Worm (Caenorhabditis elegans) whole organism, L4/young adult: ENCODE data around the gene R02F2.5.

Experiments used
- W03F9.2 ChIP-seq: fragments of 150-350 bp; optimal IDR thresholded peaks from 2 replicates; lab custom pipeline; 2014; ENCODE audit warnings: missing biosample characterization, missing genetic modification characterization
- dao-5 ChIP-seq: sonication (generic microtip); optimal IDR thresholded peaks from 2 replicates; lab custom pipeline; 2016; ENCODE audit warnings: missing genotype, missing genetic modification characterization, moderate library complexity, missing compliant biosample characterization
- him-1 ChIP-seq: sonication (generic microtip); optimal IDR thresholded peaks from 2 replicates; lab custom pipeline; 2016; ENCODE audit warnings: missing genotype, missing genetic modification reagents, missing genetic modification characterization, missing compliant biosample characterization

- no peak for TF ChIP-seq him-1 (tag; lab: Kevin White, UChicago)
- TF ChIP-seq dao-5 (tag; lab: Kevin White, UChicago) = no peak
- no peak for TF ChIP-seq W03F9.2 (tag; lab: Kevin White, UChicago)
Measured at ce11 chrIII:5486345-5486744, 7.2 kb downstream of the R02F2.5 start.
